Worm (Caenorhabditis elegans): Measurements from ENCODE around the gene gst-14.
A peak's percentile ranks its signal among the peaks of the same experiment; 100 is the strongest.
"Not testable (repeated sequence)": the region's sequence is repeated elsewhere in the genome, so short reads cannot be mapped to it uniquely, and the experiment has no call there.

gst-14 gene

ce11 chrII:13654723-13655122, 38.8 kb upstream of the gst-14 start, which contains the start of gene C31C9.9:
C31C9.9 (plus strand) TSS chrII:13655023.
- TF ChIP-seq cebp-1 (GFP tag; IDR thresholded peaks at IDR 0.05); cebp-1 (tag; optimal IDR thresholded peaks at IDR 0.05); hsf-1 (GFP tag; IDR thresholded peaks at IDR 0.05); B0261.1 (tag; optimal IDR thresholded peaks at IDR 0.05): not testable (repeated sequence)

- TF ChIP-seq madf-6 (GFP tag; IDR thresholded peaks at IDR 0.05) = no peak
- TF ChIP-seq F39B2.1 (GFP tag; IDR thresholded peaks at IDR 0.05) = no peak
- TF ChIP-seq him-1 (tag; optimal IDR thresholded peaks at IDR 0.05) = no peak
- no peak for TF ChIP-seq ztf-26 (tag; optimal IDR thresholded peaks at IDR 0.05)
- TF ChIP-seq ceh-79 (tag; optimal IDR thresholded peaks at IDR 0.05) = no peak
- TF ChIP-seq Y95B8A.8 (GFP tag; IDR thresholded peaks at IDR 0.05) = no peak
- TF ChIP-seq lin-54 (GFP tag; optimal IDR thresholded peaks at IDR 0.05) = no peak
- TF ChIP-seq F57C9.4 (tag; optimal IDR thresholded peaks at IDR 0.05) = no peak
- TF ChIP-seq lir-1 (GFP tag; conservative IDR thresholded peaks at IDR 0.05) = no peak
- TF ChIP-seq bed-2 (GFP tag; IDR thresholded peaks at IDR 0.05) = no peak
- TF ChIP-seq nhr-120 (GFP tag; IDR thresholded peaks at IDR 0.05) = no peak
- TF ChIP-seq snpc-4 (GFP tag; optimal IDR thresholded peaks at IDR 0.05) = no peak
- no peak for TF ChIP-seq snpc-4 (tag; optimal IDR thresholded peaks at IDR 0.05)
- no peak for TF ChIP-seq dpl-1 (GFP tag; optimal IDR thresholded peaks at IDR 0.05)
- TF ChIP-seq ZK185.1 (tag; optimal IDR thresholded peaks at IDR 0.05; ENCODE audit: poor library complexity, severe bottlenecking) = no peak
- TF ChIP-seq mel-28 (tag; optimal IDR thresholded peaks at IDR 0.05; ENCODE audit: borderline replicate concordance) = no peak
These were observed 32.3 kb upstream of the gst-14 start, which contains the start of gene fbxa-169 for ce11 chrII:13648230-13648629. fbxa-169 (plus strand) TSS chrII:13648530.

ce11 chrII:13641311-13641710, 25.4 kb upstream of the gst-14 start, which contains the start of gene fbxa-167:
fbxa-167 (plus strand) TSS chrII:13641489.
- TF ChIP-seq K11D2.4 (GFP tag; IDR thresholded peaks at IDR 0.05) (no peak), hmg-1.2 (GFP tag; IDR thresholded peaks at IDR 0.05) (peak; percentile 58; the same call in 1 of the 2 replicates), C06A6.2 (GFP tag; conservative IDR thresholded peaks at IDR 0.05) (no peak)

ce11 chrII:13640210-13640609, 24.3 kb upstream of the gst-14 start:
- TF ChIP-seq attf-5 (GFP tag; optimal IDR thresholded peaks at IDR 0.05) (peak; percentile 19), ccch-3 (GFP tag; optimal IDR thresholded peaks at IDR 0.05) (no peak), nfya-1 (tag; optimal IDR thresholded peaks at IDR 0.05; ENCODE audit: borderline replicate concordance, insufficient read depth) (no peak), atf-7 (tag; optimal IDR thresholded peaks at IDR 0.05) (no peak), ztf-22 (GFP tag; optimal IDR thresholded peaks at IDR 0.05) (no peak), F33H1.4 (GFP tag; IDR thresholded peaks at IDR 0.05) (no peak), T26A5.8 (tag; optimal IDR thresholded peaks at IDR 0.05) (no peak)

- TF ChIP-seq pbrm-1 (GFP tag; IDR thresholded peaks at IDR 0.05) (no peak), hmg-1.2 (GFP tag; IDR thresholded peaks at IDR 0.05) (no peak), unc-130 (GFP tag; optimal IDR thresholded peaks at IDR 0.05) (no peak), rcor-1 (GFP tag; IDR thresholded peaks at IDR 0.05) (no peak), ekl-4 (GFP tag; IDR thresholded peaks at IDR 0.05) (no peak), ztf-3 (GFP tag; optimal IDR thresholded peaks at IDR 0.05) (no peak), lir-1 (GFP tag; conservative IDR thresholded peaks at IDR 0.05) (no peak), egl-44 (GFP tag; IDR thresholded peaks at IDR 0.05) (no peak), nhr-80 (tag; optimal IDR thresholded peaks at IDR 0.05) (peak; percentile 62), lin-40 (tag; optimal IDR thresholded peaks at IDR 0.05) (peak; percentile 29), ZK185.1 (tag; optimal IDR thresholded peaks at IDR 0.05; ENCODE audit: poor library complexity, severe bottlenecking) (peak; percentile 5)
These were observed 22.7 kb upstream of the gst-14 start for ce11 chrII:13638576-13638975.

Data from whole organism, young adult.